Fruit fly (Drosophila melanogaster): ENCODE measurements around the gene CG13727.

CG13727 gene

DNA sequence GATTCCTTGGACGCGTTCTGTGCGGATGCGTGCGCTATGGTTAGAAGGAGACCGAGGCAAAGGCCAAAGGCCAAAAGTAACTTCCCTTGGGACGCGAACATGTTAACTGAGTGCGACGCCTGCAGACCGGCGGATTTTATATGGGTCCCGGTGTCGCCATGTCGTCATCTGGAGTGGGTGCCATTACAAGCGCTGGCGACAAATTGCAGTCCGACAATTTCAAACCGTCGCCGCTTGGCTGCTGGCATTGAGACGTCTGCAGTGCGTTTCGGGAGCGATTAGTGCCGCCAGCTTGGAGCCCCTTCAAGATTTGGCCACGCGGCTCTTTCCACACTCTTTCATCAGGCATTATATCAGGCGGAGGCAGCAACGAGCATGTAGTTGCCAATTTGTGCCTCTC, at the start of gene CG13727:
Gene CG13727, minus strand, starts transcription at position 101 of the 400 bp plus-strand sequence.
- TF ChIP-seq noc (tag; optimal IDR thresholded peaks at IDR 0.05): no peak

DNA sequence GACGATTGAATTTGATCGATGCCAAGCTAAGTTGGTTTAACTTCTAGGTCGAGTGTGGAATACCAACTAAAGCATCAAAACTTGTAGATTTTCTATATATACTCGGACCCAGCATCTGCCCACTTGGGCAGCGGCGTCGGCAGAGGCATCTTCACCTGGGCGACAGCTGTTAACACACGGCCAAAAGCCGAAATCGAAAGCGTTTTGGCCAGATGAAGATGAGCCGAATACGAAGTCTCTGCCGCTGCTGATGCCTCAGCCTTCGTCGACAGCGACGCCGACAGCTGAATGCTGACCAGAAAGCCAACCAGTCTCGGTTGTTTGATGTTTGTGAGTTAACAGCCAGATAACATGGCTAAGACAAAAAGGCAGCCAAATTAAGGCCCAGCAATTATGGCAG, 47.8 kb upstream of the CG13727 start, which contains the start of gene CG13731:
Gene CG13731, minus strand, starts transcription at position 62 of the 400 bp plus-strand sequence.
- no peak for TF ChIP-seq noc (tag; optimal IDR thresholded peaks at IDR 0.05)

DNA sequence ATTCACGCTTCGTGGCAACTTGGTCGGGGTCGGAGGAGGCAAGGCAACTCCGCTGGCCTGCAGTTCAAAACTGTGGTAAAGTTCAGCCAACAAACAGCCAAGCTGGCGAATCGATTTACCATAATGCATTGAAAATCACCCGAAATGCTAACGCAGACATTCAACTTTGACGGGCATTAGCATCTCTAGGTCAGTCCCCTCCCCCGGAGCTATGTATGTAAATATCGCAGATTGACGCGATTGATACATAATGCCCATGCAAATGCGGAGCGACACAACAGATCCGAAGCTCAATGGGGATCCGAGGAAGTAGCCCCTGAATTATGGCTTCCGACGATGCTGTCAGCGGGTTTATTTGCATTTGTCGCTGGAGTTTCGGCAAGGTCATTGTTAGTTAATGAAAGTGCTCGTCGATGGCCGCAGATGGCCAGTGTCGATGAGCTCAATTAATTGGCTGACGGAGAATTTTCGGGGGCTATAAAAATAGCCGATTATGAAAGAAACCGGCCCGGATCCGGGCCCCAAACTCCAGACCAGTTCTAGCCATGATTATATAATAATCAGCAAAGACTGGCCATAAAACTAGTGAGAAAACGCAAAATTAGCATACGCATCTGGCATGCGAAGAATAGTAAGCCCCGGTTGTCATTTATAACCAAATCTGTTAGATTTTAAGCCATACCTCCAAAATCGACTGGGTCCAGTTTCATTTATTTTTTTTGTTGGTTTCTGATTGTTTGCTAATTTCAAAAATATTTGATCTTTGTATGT, 45.7 kb upstream of the CG13727 start:
- TF ChIP-seq noc (tag; optimal IDR thresholded peaks at IDR 0.05): no peak

DNA sequence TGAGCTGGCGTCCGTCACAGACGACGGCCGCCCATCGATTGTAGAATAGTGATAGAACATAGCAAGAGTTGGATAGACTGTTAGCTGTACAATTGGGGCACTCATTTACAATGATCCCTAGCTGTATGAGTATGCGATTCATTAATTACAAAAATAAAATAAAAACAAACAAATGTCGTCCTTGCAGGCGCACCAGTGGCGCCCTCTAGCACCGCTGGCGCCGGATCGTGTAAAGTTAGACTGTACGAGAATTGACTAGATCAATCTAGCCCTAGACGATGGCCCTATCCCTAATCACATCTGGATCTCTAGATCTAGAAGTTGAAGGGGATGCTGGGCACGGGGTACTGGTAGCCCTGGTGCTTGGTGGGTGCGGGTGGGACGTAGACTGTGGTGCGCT, 42.6 kb upstream of the CG13727 start:
- no peak for TF ChIP-seq noc (tag; optimal IDR thresholded peaks at IDR 0.05)

DNA sequence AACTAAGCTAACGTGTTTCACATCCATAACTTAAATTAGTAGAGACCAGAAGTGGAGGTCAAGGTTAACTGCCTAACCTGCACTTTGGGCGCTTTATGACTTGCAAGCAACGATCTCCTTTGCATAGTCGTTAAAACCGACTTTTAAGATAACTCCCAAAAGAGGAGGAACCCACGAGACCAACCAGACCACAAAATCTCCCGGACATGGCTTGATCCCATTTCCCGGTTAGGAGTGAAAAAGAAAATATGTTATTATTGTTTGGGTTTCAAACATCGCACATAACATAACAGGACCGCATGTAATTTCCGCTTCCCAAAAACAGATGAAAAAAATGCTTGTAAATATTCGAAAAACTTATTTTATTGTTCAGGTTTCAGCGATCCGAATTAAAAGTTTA, 42.2 kb upstream of the CG13727 start:
- no peak for TF ChIP-seq noc (tag; optimal IDR thresholded peaks at IDR 0.05)

DNA sequence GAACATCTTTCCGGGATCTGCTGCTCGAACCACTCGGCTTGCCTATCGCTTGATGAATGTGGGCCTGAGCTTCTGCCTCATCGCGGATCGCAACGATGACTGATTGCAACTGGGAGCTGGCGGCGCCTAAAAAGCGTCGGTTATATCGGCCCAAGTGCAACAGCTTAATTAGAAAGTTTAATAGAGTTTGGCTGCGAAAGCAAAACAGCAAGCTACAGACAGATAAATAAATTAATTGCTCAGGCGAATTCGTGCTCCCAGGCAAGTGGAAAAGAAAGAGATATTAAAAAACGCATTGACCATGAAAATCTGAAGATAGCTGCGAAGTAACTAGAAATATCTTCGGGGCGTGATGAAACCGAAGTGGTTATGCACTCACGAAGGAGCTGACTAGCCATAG, 41.5 kb upstream of the CG13727 start, which contains the start of gene CG13728:
Gene CG13728, minus strand, starts transcription at position 101 of the 400 bp plus-strand sequence.
- no peak for TF ChIP-seq noc (tag; optimal IDR thresholded peaks at IDR 0.05)

DNA sequence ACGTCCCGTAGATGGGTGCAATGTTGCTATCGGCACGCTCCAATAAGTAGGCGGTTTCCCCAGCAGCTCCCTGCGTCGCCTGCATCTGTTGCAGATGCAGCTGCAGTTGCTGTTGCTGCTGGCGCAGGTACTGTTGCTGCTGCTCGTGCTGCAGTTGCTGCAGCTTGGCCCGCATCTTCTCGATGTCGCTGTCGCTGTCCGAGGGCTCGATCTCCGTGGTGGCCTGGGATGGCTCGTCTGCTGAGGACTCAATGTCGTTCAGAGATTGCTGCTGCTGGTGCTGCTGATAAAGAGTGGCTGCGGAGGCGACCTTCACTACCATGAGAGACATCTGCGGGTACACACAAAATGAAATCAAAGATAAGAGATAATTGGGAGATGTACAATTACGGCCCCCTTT, 40.9 kb upstream of the CG13727 start:
- TF ChIP-seq noc (tag; optimal IDR thresholded peaks at IDR 0.05): no peak

DNA sequence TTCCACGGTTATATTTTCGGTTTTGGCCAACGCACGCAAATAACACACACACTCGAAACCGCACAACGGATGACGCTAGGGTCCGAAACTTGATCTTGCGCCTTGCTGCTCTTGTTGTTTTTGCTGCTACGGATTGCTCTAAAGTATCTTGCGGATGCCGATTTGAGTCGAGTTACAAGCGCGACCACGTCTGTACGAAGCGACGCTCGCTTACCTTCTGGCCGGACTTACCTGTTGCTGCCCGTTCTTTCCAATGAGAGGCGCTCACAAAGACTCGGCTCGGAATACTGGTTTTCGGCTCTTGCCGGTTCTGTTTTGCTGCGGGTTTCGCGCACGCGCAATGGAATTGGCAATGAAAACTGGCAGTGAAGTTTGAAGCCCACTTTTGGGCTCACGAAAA, 38.2 kb upstream of the CG13727 start, which contains the start of gene Cad74A:
Gene Cad74A, minus strand, starts transcription at position 220 of the 400 bp plus-strand sequence.
- TF ChIP-seq noc (tag; optimal IDR thresholded peaks at IDR 0.05): no peak

DNA sequence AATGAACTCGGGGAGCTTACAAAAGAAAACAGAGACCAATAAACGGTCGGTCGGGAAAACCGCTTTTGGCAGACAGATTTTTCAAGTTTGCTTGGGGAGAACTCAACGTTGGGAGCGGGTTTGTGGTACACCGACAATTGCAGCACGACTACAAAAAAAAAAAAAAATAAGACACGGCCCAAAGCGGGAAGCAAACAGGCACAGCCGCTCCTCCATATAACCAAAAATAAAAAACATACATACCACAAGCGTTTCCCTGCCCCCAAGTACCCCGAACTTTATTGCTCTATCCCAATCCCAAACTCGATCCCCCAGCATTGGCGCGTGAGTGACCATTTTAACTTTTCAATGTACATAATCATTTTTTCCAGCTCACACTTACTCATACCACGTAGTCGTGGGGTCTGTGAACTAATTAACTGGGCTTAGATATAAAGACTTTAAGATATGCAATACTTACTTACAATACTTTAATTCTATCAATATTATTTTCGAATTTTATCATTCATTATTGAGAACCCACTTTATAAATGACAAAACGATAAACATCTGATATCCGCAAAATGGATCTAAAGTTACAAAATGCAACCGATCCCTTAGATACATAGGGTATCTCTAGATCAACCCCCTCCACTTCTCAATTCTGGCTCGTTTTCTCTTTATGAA, 34.0 kb upstream of the CG13727 start:
- TF ChIP-seq noc (tag; optimal IDR thresholded peaks at IDR 0.05): no peak

DNA sequence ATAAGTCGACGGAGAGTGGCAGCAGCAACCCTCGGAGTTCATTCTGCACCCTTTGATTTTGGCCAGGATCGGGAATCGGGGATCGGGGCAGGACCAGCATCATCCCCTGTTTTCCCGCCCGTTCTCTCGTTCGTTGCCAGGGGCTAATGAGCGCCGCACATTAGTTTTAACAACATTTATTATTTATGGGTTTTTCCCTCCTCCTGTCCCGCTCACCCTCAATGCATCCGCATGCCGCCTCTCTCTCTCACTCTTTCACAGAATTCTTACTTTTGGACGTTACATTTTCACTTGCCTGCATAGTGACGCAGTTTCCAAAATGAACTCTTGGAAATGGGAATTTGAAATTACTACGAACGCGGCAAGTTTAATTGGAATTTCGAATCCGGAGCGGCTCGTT, 25.8 kb upstream of the CG13727 start:
- no peak for TF ChIP-seq noc (tag; optimal IDR thresholded peaks at IDR 0.05)

DNA sequence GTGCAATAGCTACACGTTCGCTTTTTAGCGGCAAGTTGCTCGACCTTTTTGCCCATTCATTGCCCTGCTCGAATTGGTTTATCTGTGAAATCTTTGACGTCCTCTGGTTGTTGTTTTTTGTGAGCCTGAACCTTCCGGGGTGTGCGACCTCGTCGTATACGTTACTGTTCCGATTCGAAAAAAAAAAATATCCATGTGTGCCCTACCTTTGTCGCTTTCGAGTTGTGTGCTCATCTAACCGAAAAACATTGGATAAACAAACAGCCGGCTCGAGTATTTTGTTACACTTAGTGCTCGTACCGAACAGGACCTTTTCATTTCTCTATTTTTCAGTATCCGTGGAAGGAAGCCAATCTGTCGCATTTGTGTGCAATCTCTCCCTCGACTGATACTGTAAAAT, 22.9 kb upstream of the CG13727 start:
- TF ChIP-seq noc (tag; optimal IDR thresholded peaks at IDR 0.05): no peak

DNA sequence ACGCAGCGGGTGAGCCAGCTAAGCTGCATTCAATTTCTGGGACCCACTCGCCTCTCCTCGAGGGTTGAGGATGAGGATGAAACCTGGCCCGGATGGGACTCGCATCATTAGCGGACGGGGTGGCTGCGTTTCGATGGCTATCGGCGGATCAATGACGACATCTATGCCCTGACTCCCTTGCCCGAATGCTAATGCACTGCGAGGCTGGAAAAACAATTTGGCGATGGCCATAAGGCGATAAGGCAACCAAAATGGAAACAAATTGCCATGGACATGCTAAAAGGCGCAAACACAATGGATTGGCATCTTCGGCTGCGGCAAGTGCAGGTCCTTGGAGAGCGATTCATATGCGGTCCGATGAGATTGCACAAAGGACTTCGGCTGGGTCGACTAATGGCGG, 21.8 kb upstream of the CG13727 start:
- TF ChIP-seq noc (tag; optimal IDR thresholded peaks at IDR 0.05): no peak

DNA sequence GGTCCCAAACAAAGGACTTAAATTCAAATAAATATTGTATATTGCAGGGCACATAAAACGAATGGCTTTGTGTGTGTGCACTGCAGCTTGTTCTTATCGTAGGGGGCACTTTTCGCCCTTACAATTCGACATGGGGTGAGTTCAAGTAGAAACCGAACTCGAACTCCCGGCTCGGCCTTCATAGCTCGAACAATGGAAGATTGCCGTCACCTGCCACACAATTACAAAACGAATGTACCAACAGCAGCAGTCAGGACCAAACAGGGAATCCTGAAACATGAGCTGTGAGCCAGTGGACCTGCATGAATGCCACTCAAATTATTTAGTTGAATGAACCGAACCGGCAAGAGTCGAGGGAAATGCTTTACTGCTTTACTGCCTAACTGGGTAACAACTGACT, 20.8 kb upstream of the CG13727 start:
- TF ChIP-seq noc (tag; optimal IDR thresholded peaks at IDR 0.05): no peak

DNA sequence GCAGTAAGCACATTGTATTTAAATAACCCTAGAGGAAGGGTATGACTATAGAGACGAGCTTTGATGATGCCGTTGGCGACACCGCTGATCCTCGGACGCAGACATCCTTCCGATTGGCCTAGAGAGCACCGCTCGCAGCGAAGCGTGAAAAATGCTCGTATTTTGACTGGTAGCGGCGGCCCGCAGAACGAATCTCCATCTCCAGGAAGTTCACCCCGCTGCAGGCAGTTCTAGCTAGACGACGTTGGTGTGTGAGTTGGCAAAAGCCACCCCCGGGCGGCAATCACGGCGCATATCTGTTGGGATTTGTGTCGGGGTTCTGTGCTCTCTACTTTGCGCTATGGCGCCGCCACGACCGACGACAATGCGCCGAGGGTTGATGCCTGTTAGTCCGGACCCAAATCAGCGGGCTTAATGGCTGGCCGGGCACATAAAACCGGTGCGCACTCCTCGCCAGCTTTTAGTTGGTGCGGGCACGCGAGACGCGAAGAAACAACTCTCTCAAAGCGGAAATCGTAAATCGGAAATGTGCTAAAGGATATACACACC, 18.2 kb upstream of the CG13727 start, which contains the start of gene tap:
Gene tap, plus strand, starts transcription at position 458 of the 549 bp plus-strand sequence.
- TF ChIP-seq noc (tag; optimal IDR thresholded peaks at IDR 0.05): no peak

DNA sequence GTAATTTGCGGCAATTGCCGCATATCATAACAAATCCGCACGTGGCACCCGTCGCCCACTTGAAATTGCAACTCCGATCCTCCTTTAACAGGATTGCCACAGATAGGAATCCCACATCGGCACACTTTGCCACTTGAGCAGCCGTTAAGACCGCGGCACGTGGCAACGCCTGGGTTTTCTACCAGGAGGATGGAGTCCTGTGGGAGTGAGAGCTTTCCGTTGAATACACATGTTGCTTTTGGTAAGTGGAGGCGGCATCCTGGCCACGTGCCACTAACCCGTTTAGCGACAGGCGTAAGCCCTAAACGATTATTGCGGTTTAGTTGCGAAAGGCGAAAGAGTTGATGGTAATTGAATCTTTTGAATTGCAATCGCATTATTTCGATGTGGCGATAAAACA, 17.4 kb upstream of the CG13727 start:
- no peak for TF ChIP-seq noc (tag; optimal IDR thresholded peaks at IDR 0.05)

DNA sequence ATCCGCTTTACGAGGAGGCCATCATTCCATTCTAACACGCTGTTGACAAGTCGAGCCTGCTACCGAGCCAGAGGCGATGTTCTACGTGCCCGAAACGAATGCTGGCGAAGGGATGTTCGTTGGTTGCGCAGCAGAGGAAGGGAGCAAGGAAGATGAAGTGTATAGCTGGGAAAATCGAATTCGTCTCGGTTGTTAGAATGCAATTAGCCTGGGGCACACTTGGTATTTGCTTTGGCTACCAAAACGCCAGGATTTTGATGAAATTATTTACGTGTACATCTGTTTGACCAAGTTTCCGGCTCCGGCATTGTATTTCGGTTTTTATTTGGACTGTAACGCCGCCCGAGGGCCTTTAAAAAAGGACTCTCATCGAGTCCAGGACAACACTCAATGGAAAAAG, 16.3 kb upstream of the CG13727 start:
- TF ChIP-seq noc (tag; optimal IDR thresholded peaks at IDR 0.05): no peak

DNA sequence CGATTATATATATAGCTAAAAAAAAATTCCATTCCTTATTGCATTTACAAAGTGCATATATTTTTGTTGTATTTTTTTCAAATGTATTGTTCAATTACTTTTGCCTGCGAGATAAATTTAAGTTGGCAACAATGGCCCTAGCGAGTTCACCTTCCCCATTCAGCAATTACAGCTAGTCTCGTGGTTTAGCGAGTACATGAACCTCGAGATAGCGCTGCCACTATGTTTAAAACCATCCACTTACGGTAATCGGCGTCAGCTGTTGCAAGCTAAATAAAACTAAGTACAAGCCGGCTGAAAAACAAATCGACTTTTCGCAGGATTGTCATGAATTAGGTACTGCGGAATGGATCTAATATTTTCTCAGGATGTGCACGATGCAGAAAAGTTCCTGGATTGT, 11.7 kb upstream of the CG13727 start:
- no peak for TF ChIP-seq noc (tag; optimal IDR thresholded peaks at IDR 0.05)
